Worm (Caenorhabditis elegans): ENCODE measurements around the gene immt-1.

- TF ChIP-seq him-1 (tag; optimal IDR thresholded peaks at IDR 0.05) (no peak), W03F9.2 (tag; optimal IDR thresholded peaks at IDR 0.05) (no peak), dao-5 (tag; optimal IDR thresholded peaks at IDR 0.05) (no peak)
Measured at ce11 chrX:2696563-2696962, 9.6 kb upstream of the immt-1 start.
